Worm (Caenorhabditis elegans) whole organism, late embryonic: ENCODE measurements around the gene F11D11.21.

Experiments
- C38D4.7 ChIP-seq: fragments of 200-800 bp; sonication (Bioruptor generic); optimal IDR thresholded peaks from 2 replicates; lab custom pipeline; 2018; ENCODE audit warnings: mild to moderate bottlenecking, missing genetic modification characterization, moderate library complexity, missing compliant biosample characterization
- F13H6.1 ChIP-seq: sonication (generic microtip); optimal IDR thresholded peaks from 2 replicates; lab custom pipeline; 2016; ENCODE audit warnings: missing genetic modification characterization, missing compliant biosample characterization
- K02D7.2 ChIP-seq: sonication (generic microtip); optimal IDR thresholded peaks from 2 replicates; lab custom pipeline; 2017; ENCODE audit warnings: mild to moderate bottlenecking, missing genetic modification characterization, missing compliant biosample characterization
- ahr-1 ChIP-seq: sonication (generic microtip); optimal IDR thresholded peaks from 2 replicates; lab custom pipeline; 2016; ENCODE audit warnings: missing genetic modification characterization, missing compliant biosample characterization
- ama-1 ChIP-seq: fragments of 150-350 bp; optimal IDR thresholded peaks from 2 replicates; lab custom pipeline; 2014
- ceh-19 ChIP-seq: fragments of 200-800 bp; sonication (Bioruptor generic); optimal IDR thresholded peaks from 2 replicates; lab custom pipeline; 2018; ENCODE audit warnings: mild to moderate bottlenecking, missing genetic modification characterization, missing compliant biosample characterization
- ceh-2 ChIP-seq: sonication (generic microtip); optimal IDR thresholded peaks from 2 replicates; lab custom pipeline; 2016; ENCODE audit warnings: missing genotype, missing genetic modification characterization, missing compliant biosample characterization
- ceh-24 ChIP-seq: sonication (generic microtip); optimal IDR thresholded peaks from 2 replicates; lab custom pipeline; 2016; ENCODE audit warnings: mild to moderate bottlenecking, missing genetic modification characterization, missing compliant biosample characterization
- ceh-30 ChIP-seq: fragments of 150-350 bp; optimal IDR thresholded peaks from 2 replicates; lab custom pipeline; 2014; ENCODE audit warnings: missing biosample characterization, missing genetic modification characterization
- ceh-31 ChIP-seq: sonication (generic microtip); optimal IDR thresholded peaks from 2 replicates; lab custom pipeline; 2016; ENCODE audit warnings: missing genetic modification characterization, missing compliant biosample characterization
- ceh-34 ChIP-seq: sonication (generic microtip); optimal IDR thresholded peaks from 2 replicates; lab custom pipeline; 2016; ENCODE audit warnings: mild to moderate bottlenecking, missing genetic modification characterization, missing compliant biosample characterization
- ceh-45 ChIP-seq: fragments of 200-800 bp; sonication (Bioruptor generic); IDR thresholded peaks from 2 replicates; pipeline ENCODE4 v1.3.6; 2022; ENCODE audit warnings: missing genetic modification reagents, missing genetic modification characterization, missing compliant biosample characterization
- ceh-48 ChIP-seq: sonication (generic microtip); optimal IDR thresholded peaks from 2 replicates; lab custom pipeline; 2016; ENCODE audit warnings: missing genetic modification characterization, inconsistent platforms, missing compliant biosample characterization
- dmd-4 ChIP-seq: sonication (generic microtip); optimal IDR thresholded peaks from 2 replicates; lab custom pipeline; 2016; ENCODE audit warnings: borderline replicate concordance, missing genetic modification characterization, missing compliant biosample characterization
- fax-1 ChIP-seq: sonication (generic microtip); optimal IDR thresholded peaks from 2 replicates; lab custom pipeline; 2016; ENCODE audit warnings: missing genotype, missing genetic modification characterization, missing compliant biosample characterization
- fkh-10 ChIP-seq: fragments of 150-350 bp; optimal IDR thresholded peaks from 2 replicates; lab custom pipeline; 2014; ENCODE audit warnings: missing biosample characterization, missing genetic modification reagents, missing genetic modification characterization
- hlh-13 ChIP-seq: fragments of 200-800 bp; sonication (Bioruptor generic); optimal IDR thresholded peaks from 2 replicates; lab custom pipeline; 2018; ENCODE audit warnings: mild to moderate bottlenecking, missing genetic modification characterization, missing compliant biosample characterization
- hlh-15 ChIP-seq: sonication (generic microtip); optimal IDR thresholded peaks from 2 replicates; lab custom pipeline; 2016; ENCODE audit warnings: missing genetic modification characterization, missing compliant biosample characterization
- hlh-6 ChIP-seq: sonication (generic microtip); optimal IDR thresholded peaks from 2 replicates; lab custom pipeline; 2016; ENCODE audit warnings: missing genotype, missing genetic modification characterization, missing compliant biosample characterization
- hlh-8 ChIP-seq: sonication (generic microtip); optimal IDR thresholded peaks from 2 replicates; lab custom pipeline; 2016; ENCODE audit warnings: missing genotype, missing genetic modification characterization, missing compliant biosample characterization
- lim-6 ChIP-seq: sonication (generic microtip); optimal IDR thresholded peaks from 2 replicates; lab custom pipeline; 2016; ENCODE audit warnings: missing genetic modification characterization, missing compliant biosample characterization
- lin-11 ChIP-seq: fragments of 200-800 bp; sonication (Bioruptor generic); optimal IDR thresholded peaks from 2 replicates; lab custom pipeline; 2018; ENCODE audit warnings: mild to moderate bottlenecking, missing genetic modification characterization, missing compliant biosample characterization
- madf-2 ChIP-seq: sonication (generic microtip); optimal IDR thresholded peaks from 2 replicates; lab custom pipeline; 2017; ENCODE audit warnings: missing genetic modification characterization, missing compliant biosample characterization
- mec-3 ChIP-seq: sonication (generic microtip); optimal IDR thresholded peaks from 2 replicates; lab custom pipeline; 2016; ENCODE audit warnings: borderline replicate concordance, missing genetic modification characterization, missing compliant biosample characterization
- nfya-1 ChIP-seq: sonication (generic microtip); optimal IDR thresholded peaks from 2 replicates; lab custom pipeline; 2017; ENCODE audit warnings: missing genetic modification characterization, mild to moderate bottlenecking, missing compliant biosample characterization, antibody characterized with exemption, moderate library complexity
- nhr-232 ChIP-seq: sonication (generic microtip); optimal IDR thresholded peaks from 2 replicates; lab custom pipeline; 2016; ENCODE audit warnings: missing genetic modification characterization, missing compliant biosample characterization
- npax-4 ChIP-seq: sonication (generic microtip); optimal IDR thresholded peaks from 2 replicates; lab custom pipeline; 2016; ENCODE audit warnings: missing genetic modification characterization, missing compliant biosample characterization
- odd-2 ChIP-seq: sonication (generic microtip); optimal IDR thresholded peaks from 2 replicates; lab custom pipeline; 2017; ENCODE audit warnings: antibody characterized with exemption, mild to moderate bottlenecking, missing genetic modification characterization, missing compliant biosample characterization
- pag-3 ChIP-seq: sonication (generic microtip); optimal IDR thresholded peaks from 2 replicates; lab custom pipeline; 2016; ENCODE audit warnings: missing compliant biosample characterization, missing genetic modification characterization, borderline replicate concordance
- pax-1 ChIP-seq: fragments of 150-350 bp; optimal IDR thresholded peaks from 2 replicates; lab custom pipeline; 2014; ENCODE audit warnings: missing biosample characterization, missing genetic modification characterization
- pha-4 ChIP-seq: fragments of 150-350 bp; optimal IDR thresholded peaks from 2 replicates; lab custom pipeline; 2018; ENCODE audit warnings: missing biosample characterization, missing genetic modification reagents, missing genetic modification characterization
- pros-1 ChIP-seq: fragments of 150-350 bp; optimal IDR thresholded peaks from 2 replicates; lab custom pipeline; 2014; ENCODE audit warnings: missing biosample characterization, missing genetic modification reagents, missing genetic modification characterization
- ref-2 ChIP-seq: sonication (generic microtip); optimal IDR thresholded peaks from 2 replicates; lab custom pipeline; 2016; ENCODE audit warnings: missing genetic modification characterization, missing compliant biosample characterization
- rnt-1 ChIP-seq: sonication (generic microtip); optimal IDR thresholded peaks from 2 replicates; lab custom pipeline; 2016; ENCODE audit warnings: missing genetic modification characterization, missing compliant biosample characterization
- sox-2 ChIP-seq: fragments of 200-800 bp; sonication (Bioruptor generic); IDR thresholded peaks from 2 replicates; pipeline ENCODE4 v1.3.6; 2022; ENCODE audit warnings: missing genetic modification reagents, missing genetic modification characterization, missing compliant biosample characterization
- sox-4 ChIP-seq: sonication (generic microtip); optimal IDR thresholded peaks from 2 replicates; lab custom pipeline; 2017; ENCODE audit warnings: mild to moderate bottlenecking, missing genetic modification characterization, inconsistent platforms, missing compliant biosample characterization
- syd-9 ChIP-seq: sonication (generic microtip); optimal IDR thresholded peaks from 2 replicates; lab custom pipeline; 2016; ENCODE audit warnings: mild to moderate bottlenecking, missing genetic modification characterization, moderate library complexity, missing compliant biosample characterization
- tbx-7 ChIP-seq: sonication (generic microtip); optimal IDR thresholded peaks from 2 replicates; lab custom pipeline; 2016; ENCODE audit warnings: missing genotype, missing genetic modification characterization, missing compliant biosample characterization
- unc-3 ChIP-seq, 2 experiments: fragments of 200-800 bp in 1 of 2; sonication (Bioruptor generic) in 1 of 2; sonication (generic microtip) in 1 of 2; conservative IDR thresholded peaks in 1 of 2; optimal IDR thresholded peaks in 1 of 2; 2 replicates each; pipeline versions ENCODE4 v1.3.6 to Lab custom; 2016 to 2022; ENCODE audit warnings: missing compliant biosample characterization in 2 of 2, missing genetic modification characterization in 2 of 2, missing genetic modification reagents in 1 of 2
- unc-42 ChIP-seq: sonication (generic microtip); optimal IDR thresholded peaks from 2 replicates; lab custom pipeline; 2016; ENCODE audit warnings: missing genotype, missing genetic modification characterization, missing compliant biosample characterization
- unc-55 ChIP-seq: sonication (generic microtip); optimal IDR thresholded peaks from 2 replicates; lab custom pipeline; 2017; ENCODE audit warnings: missing biosample characterization, missing genetic modification reagents, missing genetic modification characterization
- unc-86 ChIP-seq: sonication (generic microtip); optimal IDR thresholded peaks from 2 replicates; lab custom pipeline; 2016; ENCODE audit warnings: missing genetic modification characterization, missing compliant biosample characterization
- zip-5 ChIP-seq: sonication (generic microtip); optimal IDR thresholded peaks from 2 replicates; lab custom pipeline; 2016; ENCODE audit warnings: missing genetic modification characterization, missing compliant biosample characterization

The F11D11.21 gene

DNA sequence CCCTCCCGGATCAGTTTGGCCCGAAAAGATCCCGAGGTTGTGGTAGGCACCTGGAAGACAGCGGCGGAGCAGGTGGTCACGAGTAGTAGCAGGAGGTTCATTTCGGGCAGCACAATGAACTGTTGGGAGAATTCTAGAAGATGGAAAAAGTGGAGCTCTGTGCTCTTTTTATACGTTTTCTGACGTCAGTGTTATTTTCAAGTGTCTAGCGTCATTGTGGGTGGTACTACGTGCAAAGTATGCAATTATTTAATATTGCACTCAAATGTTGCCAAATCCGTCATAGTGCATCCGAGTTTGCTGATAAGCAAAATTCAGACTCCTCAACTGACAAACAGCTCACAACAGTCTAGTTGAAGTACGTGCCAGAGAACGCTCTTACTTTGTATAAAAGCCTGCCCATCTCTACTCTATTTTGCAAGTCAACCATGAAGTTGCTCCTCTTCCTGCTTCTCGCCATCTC is 18.7 kb downstream of the F11D11.21 start, which contains the start of the genes asp-18 and scl-19:
asp-18 (minus strand) TSS at position 101 of the 463 bp plus-strand sequence.
scl-19 (plus strand) TSS at position 413 of the 463 bp plus-strand sequence.
- TF ChIP-seq ceh-45 (GFP tag; lab: Robert Waterston, UW) (no peak), npax-4 (no peak), hlh-6 (tag; lab: Kevin White, UChicago) (no peak)

- no peak for TF ChIP-seq ceh-48 (tag; lab: Kevin White, UChicago)
- TF ChIP-seq nfya-1 (tag; lab: Kevin White, UChicago), result no peak
- no peak for TF ChIP-seq F13H6.1
- no peak for TF ChIP-seq odd-2 (tag; lab: Kevin White, UChicago)
- TF ChIP-seq ceh-34, result no peak
- no peak for TF ChIP-seq ceh-31 (tag; lab: Kevin White, UChicago)
- no peak for TF ChIP-seq pag-3 (tag; lab: Kevin White, UChicago)
- no peak for TF ChIP-seq syd-9
- TF ChIP-seq lim-6 (tag; lab: Kevin White, UChicago), result no peak
- TF ChIP-seq dmd-4 (tag; lab: Kevin White, UChicago), result no peak
- no peak for TF ChIP-seq ceh-30 (tag; lab: Kevin White, UChicago)
- no peak for TF ChIP-seq hlh-13 (GFP tag; lab: Kevin White, UChicago)
- no peak for TF ChIP-seq unc-86
- TF ChIP-seq unc-3 (GFP tag; conservative IDR thresholded peaks at IDR 0.05; lab: Robert Waterston, UW), result no peak
- TF ChIP-seq unc-3 (tag; optimal IDR thresholded peaks at IDR 0.05; lab: Kevin White, UChicago), result no peak
- no peak for TF ChIP-seq hlh-6 (tag; lab: Kevin White, UChicago)
- TF ChIP-seq pros-1 (tag; lab: Kevin White, UChicago), result no peak
- no peak for TF ChIP-seq K02D7.2
- TF ChIP-seq tbx-7, result no peak
- no peak for TF ChIP-seq pax-1 (tag; lab: Kevin White, UChicago)
- no peak for TF ChIP-seq hlh-8
Measured at ce11 chrV:18729324-18729924, 20.9 kb downstream of the F11D11.21 start, which contains the start of gene asp-19. Gene asp-19 (minus strand): TSS chrV:18729374.

DNA sequence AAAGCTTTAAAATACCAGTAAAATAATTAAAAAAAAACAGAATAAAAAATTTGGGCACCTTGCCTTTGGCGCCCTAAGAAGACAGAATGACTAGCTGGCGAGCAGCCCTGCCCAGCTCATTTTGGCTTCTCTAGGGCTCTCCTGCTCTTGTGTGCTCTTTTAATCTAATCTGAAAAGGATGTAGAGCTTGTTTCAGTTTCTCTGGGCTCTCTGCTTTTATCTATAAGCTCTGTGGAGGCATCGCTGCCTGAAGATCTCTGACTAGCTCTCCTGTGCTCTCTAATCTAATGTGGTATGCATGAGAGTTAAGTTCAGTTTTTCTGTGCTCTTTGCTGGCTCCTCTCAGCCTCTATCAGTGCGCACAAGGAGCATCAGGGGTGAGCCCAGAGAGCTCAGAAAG is 24.5 kb downstream of the F11D11.21 start:
- TF ChIP-seq zip-5 (tag; lab: Kevin White, UChicago) (no peak), unc-42 (peak; percentile 72), tbx-7 (no peak), lin-11 (tag; lab: Kevin White, UChicago) (no peak), C38D4.7 (GFP tag; lab: Kevin White, UChicago) (no peak), ceh-48 (tag; lab: Kevin White, UChicago) (no peak)

DNA sequence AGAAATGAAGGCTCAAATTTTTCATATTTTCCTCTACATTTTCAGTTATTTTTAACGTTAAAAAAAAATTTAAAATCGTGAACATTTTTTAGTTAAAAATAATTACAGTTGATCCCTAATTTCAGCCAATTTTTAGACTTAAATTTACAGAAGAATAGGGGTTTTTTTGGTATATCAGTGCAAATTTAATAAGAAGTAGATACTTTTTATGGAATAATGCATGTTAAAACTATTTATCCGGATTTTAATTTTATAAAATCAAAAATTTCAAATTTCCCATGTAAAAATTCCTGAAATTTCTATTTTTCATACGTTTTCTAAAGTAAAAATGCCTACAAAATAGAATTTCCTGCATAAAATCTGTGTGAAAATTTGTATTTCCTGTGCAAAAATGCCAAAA is 26.3 kb downstream of the F11D11.21 start:
- TF ChIP-seq ceh-19 (GFP tag; lab: Kevin White, UChicago), result no peak
- no peak for TF ChIP-seq pax-1 (tag; lab: Kevin White, UChicago)
- no peak for TF ChIP-seq madf-2 (tag; lab: Kevin White, UChicago)
- TF ChIP-seq ceh-2 (tag; lab: Kevin White, UChicago), result no peak
- TF ChIP-seq hlh-15 (tag; lab: Kevin White, UChicago), result no peak
- TF ChIP-seq sox-2 (GFP tag; lab: Robert Waterston, UW), result no peak
- TF ChIP-seq ama-1 (lab: Kevin White, UChicago), result no peak
- TF ChIP-seq ahr-1, result no peak
- TF ChIP-seq nhr-232, result no peak
- no peak for TF ChIP-seq K02D7.2
- TF ChIP-seq C38D4.7 (GFP tag; lab: Kevin White, UChicago), result no peak
- no peak for TF ChIP-seq F13H6.1

DNA sequence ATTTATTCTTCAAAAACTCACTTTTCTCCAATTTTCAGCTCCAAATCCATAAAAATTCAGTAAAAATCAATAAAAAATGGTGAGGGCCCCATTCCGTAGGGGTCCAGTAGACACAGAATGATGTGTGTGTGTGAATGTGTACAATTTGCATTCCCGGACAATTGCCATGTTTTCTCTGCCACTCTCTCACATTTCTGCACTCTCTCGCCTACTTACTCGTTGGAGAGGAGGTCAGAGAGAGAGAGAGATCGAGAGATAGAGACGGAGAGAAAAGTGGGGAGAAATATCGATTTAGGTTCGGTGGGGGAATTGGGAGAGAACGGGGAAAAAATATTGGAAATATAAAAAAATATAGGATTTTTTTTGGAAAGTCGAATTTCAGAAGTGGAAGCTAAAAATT is 26.7 kb downstream of the F11D11.21 start:
- TF ChIP-seq mec-3 (tag; lab: Kevin White, UChicago) (no peak), ceh-2 (tag; lab: Kevin White, UChicago) (peak; percentile 7), odd-2 (tag; lab: Kevin White, UChicago) (peak; percentile 24), hlh-8 (no peak), tbx-7 (no peak), ceh-24 (tag; lab: Kevin White, UChicago) (no peak), pha-4 (tag; lab: Kevin White, UChicago) (no peak), ceh-45 (GFP tag; lab: Robert Waterston, UW) (no peak), pros-1 (tag; lab: Kevin White, UChicago) (peak; percentile 79), K02D7.2 (no peak), fkh-10 (no peak), sox-4 (tag; lab: Kevin White, UChicago) (no peak), unc-55 (GFP tag; lab: Kevin White, UChicago) (peak; percentile 92), npax-4 (no peak), ref-2 (tag; lab: Kevin White, UChicago) (no peak), fax-1 (tag; lab: Kevin White, UChicago) (no peak), rnt-1 (tag; lab: Kevin White, UChicago) (peak; percentile 21), unc-3 (GFP tag; conservative IDR thresholded peaks at IDR 0.05; lab: Robert Waterston, UW) (no peak), unc-3 (tag; optimal IDR thresholded peaks at IDR 0.05; lab: Kevin White, UChicago) (no peak)
